Worm (Caenorhabditis elegans): ENCODE results near the gene srg-45.

DNA sequence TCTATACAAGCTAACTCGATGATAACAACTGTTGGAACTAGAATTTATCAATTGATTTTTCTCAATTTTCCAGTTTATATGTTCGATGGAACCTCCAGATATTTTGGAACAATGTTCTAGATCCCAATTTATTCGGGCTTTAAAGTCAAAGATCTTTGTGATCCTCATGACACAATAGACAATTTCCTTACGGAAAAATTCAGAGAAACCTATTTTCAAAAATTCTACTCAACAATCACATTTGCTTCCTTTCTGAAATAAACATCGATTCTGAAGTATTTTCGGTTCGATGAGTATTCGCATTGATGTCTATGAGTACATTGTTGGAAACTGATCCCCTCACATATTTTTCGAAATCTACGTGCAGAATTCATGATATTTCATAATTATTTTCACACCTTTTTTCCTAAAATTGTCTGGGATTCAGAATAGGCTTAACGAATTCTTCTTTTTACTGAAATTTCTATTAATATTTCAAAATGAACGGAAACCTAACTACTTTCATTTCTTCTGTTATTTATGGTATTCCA, at the start of gene srg-45:
- TF ChIP-seq F13C5.2 (tag; optimal IDR thresholded peaks at IDR 0.05) (no peak), hnd-1 (tag; optimal IDR thresholded peaks at IDR 0.05) (no peak), tbx-37 (GFP tag; conservative IDR thresholded peaks at IDR 0.05) (no peak), pes-1 (GFP tag; IDR thresholded peaks at IDR 0.05) (no peak), scrt-1 (GFP tag; IDR thresholded peaks at IDR 0.05) (no peak), flt-1 (GFP tag; IDR thresholded peaks at IDR 0.05) (no peak), ets-7 (tag; optimal IDR thresholded peaks at IDR 0.05) (no peak), ama-1 (optimal IDR thresholded peaks at IDR 0.05) (no peak), hmbx-1 (tag; optimal IDR thresholded peaks at IDR 0.05) (no peak), aly-1 (tag; optimal IDR thresholded peaks at IDR 0.05) (no peak), ceh-13 (GFP tag; optimal IDR thresholded peaks at IDR 0.05) (no peak), tra-4 (tag; optimal IDR thresholded peaks at IDR 0.05) (no peak)
